Worm (Caenorhabditis elegans) whole organism, mixed stage, embryonic: ENCODE measurements around the gene clec-255.

Experiments
- bed-3 ChIP-seq: fragments of 200-800 bp; sonication (Bioruptor generic); optimal IDR thresholded peaks from 3 replicates; lab custom pipeline; 2018; ENCODE audit warnings: mild to moderate bottlenecking, missing genetic modification characterization, moderate library complexity, missing compliant biosample characterization
- blmp-1 ChIP-seq: fragments of 150-350 bp; optimal IDR thresholded peaks from 2 replicates; lab custom pipeline; 2014; ENCODE audit warnings: missing biosample characterization, missing genetic modification characterization
- ceh-43 ChIP-seq: fragments of 200-800 bp; sonication (Bioruptor generic); optimal IDR thresholded peaks from 2 replicates; lab custom pipeline; 2018; ENCODE audit warnings: mild to moderate bottlenecking, missing genetic modification characterization, moderate library complexity, missing compliant biosample characterization
- ceh-83 ChIP-seq: fragments of 200-800 bp; sonication (Bioruptor generic); optimal IDR thresholded peaks from 2 replicates; lab custom pipeline; 2018; ENCODE audit warnings: mild to moderate bottlenecking, missing genetic modification characterization, missing compliant biosample characterization
- ces-1 ChIP-seq: fragments of 150-350 bp; optimal IDR thresholded peaks from 2 replicates; lab custom pipeline; 2014; ENCODE audit warnings: missing biosample characterization, missing genetic modification reagents, missing genetic modification characterization
- cnd-1 ChIP-seq: fragments of 200-800 bp; sonication (Bioruptor generic); optimal IDR thresholded peaks from 2 replicates; lab custom pipeline; 2018; ENCODE audit warnings: mild to moderate bottlenecking, missing genetic modification characterization, missing compliant biosample characterization
- elt-1 ChIP-seq: sonication (generic microtip); optimal IDR thresholded peaks from 2 replicates; lab custom pipeline; 2017; ENCODE audit warnings: missing genetic modification characterization, mild to moderate bottlenecking, missing compliant biosample characterization, antibody characterized with exemption, moderate library complexity, borderline replicate concordance; ENCODE audit not compliant: insufficient read depth
- elt-3 ChIP-seq: fragments of 150-350 bp; optimal IDR thresholded peaks from 2 replicates; lab custom pipeline; 2014; ENCODE audit warnings: missing biosample characterization, missing genetic modification characterization
- flh-1 ChIP-seq: fragments of 200-800 bp; sonication (Bioruptor generic); optimal IDR thresholded peaks from 2 replicates; lab custom pipeline; 2018; ENCODE audit warnings: mild to moderate bottlenecking, missing genetic modification characterization, moderate library complexity, missing compliant biosample characterization
- ham-2 ChIP-seq: fragments of 200-800 bp; sonication (Bioruptor generic); optimal IDR thresholded peaks from 2 replicates; lab custom pipeline; 2018; ENCODE audit warnings: mild to moderate bottlenecking, missing genetic modification characterization, missing compliant biosample characterization
- hlh-1 ChIP-seq: fragments of 150-350 bp; optimal IDR thresholded peaks from 2 replicates; lab custom pipeline; 2014; ENCODE audit warnings: missing biosample characterization, missing genetic modification reagents, missing genetic modification characterization
- lin-13 ChIP-seq: fragments of 150-350 bp; optimal IDR thresholded peaks from 2 replicates; lab custom pipeline; 2014; ENCODE audit warnings: missing biosample characterization, missing genetic modification characterization
- lin-32 ChIP-seq: fragments of 200-800 bp; sonication (Bioruptor generic); optimal IDR thresholded peaks from 2 replicates; lab custom pipeline; 2018; ENCODE audit warnings: mild to moderate bottlenecking, missing genetic modification characterization, missing compliant biosample characterization
- lsy-2 ChIP-seq: fragments of 150-350 bp; optimal IDR thresholded peaks from 2 replicates; lab custom pipeline; 2014; ENCODE audit warnings: missing biosample characterization, missing genetic modification characterization
- mab-5 ChIP-seq: fragments of 150-350 bp; optimal IDR thresholded peaks from 2 replicates; lab custom pipeline; 2014; ENCODE audit warnings: missing biosample characterization, missing genetic modification characterization
- mls-2 ChIP-seq: sonication (generic microtip); optimal IDR thresholded peaks from 2 replicates; lab custom pipeline; 2016; ENCODE audit warnings: mild to moderate bottlenecking, missing genetic modification characterization, moderate library complexity, missing compliant biosample characterization
- nhr-12 ChIP-seq: fragments of 150-350 bp; optimal IDR thresholded peaks from 2 replicates; lab custom pipeline; 2014; ENCODE audit warnings: missing biosample characterization, missing genetic modification characterization
- nhr-2 ChIP-seq: fragments of 150-350 bp; optimal IDR thresholded peaks from 2 replicates; lab custom pipeline; 2014; ENCODE audit warnings: missing biosample characterization, missing genetic modification characterization
- nhr-237 ChIP-seq: fragments of 150-350 bp; optimal IDR thresholded peaks from 2 replicates; lab custom pipeline; 2014; ENCODE audit warnings: missing biosample characterization, missing genetic modification characterization
- nhr-28 ChIP-seq: fragments of 150-350 bp; optimal IDR thresholded peaks from 2 replicates; lab custom pipeline; 2014; ENCODE audit warnings: missing biosample characterization, missing genetic modification characterization
- nhr-76 ChIP-seq: sonication (generic microtip); optimal IDR thresholded peaks from 2 replicates; lab custom pipeline; 2017; ENCODE audit warnings: missing biosample characterization, missing genetic modification characterization
- pha-4 ChIP-seq: fragments of 150-350 bp; optimal IDR thresholded peaks from 2 replicates; lab custom pipeline; 2018; ENCODE audit warnings: missing biosample characterization, missing genetic modification reagents, missing genetic modification characterization
- sem-2 ChIP-seq: fragments of 200-800 bp; sonication (Bioruptor generic); optimal IDR thresholded peaks from 2 replicates; lab custom pipeline; 2018; ENCODE audit warnings: mild to moderate bottlenecking, missing genetic modification characterization, missing compliant biosample characterization
- snpc-4 ChIP-seq: fragments of 150-350 bp; optimal IDR thresholded peaks from 2 replicates; lab custom pipeline; 2014; ENCODE audit warnings: missing biosample characterization, missing genetic modification characterization
- sptf-1 ChIP-seq: sonication (generic microtip); optimal IDR thresholded peaks from 2 replicates; lab custom pipeline; 2017; ENCODE audit warnings: mild to moderate bottlenecking, missing genetic modification characterization, moderate library complexity, missing compliant biosample characterization
- tbx-8 ChIP-seq: fragments of 200-800 bp; sonication (Bioruptor generic); optimal IDR thresholded peaks from 2 replicates; lab custom pipeline; 2018; ENCODE audit warnings: mild to moderate bottlenecking, missing genetic modification characterization, moderate library complexity, missing compliant biosample characterization
- unc-39 ChIP-seq: fragments of 150-350 bp; optimal IDR thresholded peaks from 2 replicates; lab custom pipeline; 2014; ENCODE audit warnings: missing biosample characterization, missing genetic modification characterization
- zip-8 ChIP-seq: fragments of 150-350 bp; optimal IDR thresholded peaks from 2 replicates; lab custom pipeline; 2014; ENCODE audit warnings: missing biosample characterization, missing genetic modification characterization
- ztf-11 ChIP-seq: fragments of 150-350 bp; optimal IDR thresholded peaks from 2 replicates; lab custom pipeline; 2014; ENCODE audit warnings: missing biosample characterization, missing genetic modification characterization

Gene clec-255

ce11 chrV:18753036-18753435 is 17.5 kb downstream of the clec-255 start, which contains the start of gene F11D11.6:
Gene F11D11.6, minus strand, starts transcription at chrV:18753136.
- TF ChIP-seq snpc-4 (tag; lab: Kevin White, UChicago) (no peak), elt-1 (tag; lab: Kevin White, UChicago) (no peak), nhr-2 (tag; lab: Kevin White, UChicago) (no peak), zip-8 (tag; lab: Kevin White, UChicago) (no peak), sem-2 (no peak), mab-5 (tag; lab: Kevin White, UChicago) (no peak), ceh-43 (GFP tag; lab: Kevin White, UChicago) (no peak), nhr-76 (no peak), nhr-12 (no peak)

- TF ChIP-seq elt-3 (tag; lab: Kevin White, UChicago) (no peak), nhr-12 (no peak), ces-1 (GFP tag; lab: Kevin White, UChicago) (no peak)
These were observed 20.1 kb downstream of the clec-255 start, which contains the start of the genes F11D11.21 and F11D11.12 for ce11 chrV:18750445-18750844. Gene F11D11.21, minus strand, starts transcription at chrV:18750545. Gene F11D11.12, minus strand, starts transcription at chrV:18750682.

ce11 chrV:18748726-18749125 is 21.8 kb downstream of the clec-255 start, which contains the start of gene clec-252:
Gene clec-252, minus strand, starts transcription at chrV:18748826.
- TF ChIP-seq tbx-8 (GFP tag; lab: Kevin White, UChicago) (no peak), hlh-1 (tag; lab: Kevin White, UChicago) (no peak), ztf-11 (tag; lab: Kevin White, UChicago) (no peak), mls-2 (no peak), elt-3 (tag; lab: Kevin White, UChicago) (no peak), pha-4 (tag; lab: Kevin White, UChicago) (no peak), mab-5 (tag; lab: Kevin White, UChicago) (no peak), nhr-28 (no peak), snpc-4 (tag; lab: Kevin White, UChicago) (no peak), lsy-2 (tag; lab: Kevin White, UChicago) (no peak), unc-39 (tag; lab: Kevin White, UChicago) (no peak), nhr-237 (tag; lab: Kevin White, UChicago) (no peak), bed-3 (GFP tag; lab: Kevin White, UChicago) (no peak), cnd-1 (tag; lab: Kevin White, UChicago) (no peak), ham-2 (GFP tag; lab: Kevin White, UChicago) (no peak), ceh-83 (GFP tag; lab: Kevin White, UChicago) (no peak), nhr-76 (no peak), zip-8 (tag; lab: Kevin White, UChicago) (no peak), lin-13 (tag; lab: Kevin White, UChicago) (no peak)

- TF ChIP-seq nhr-2 (tag; lab: Kevin White, UChicago) (no peak), nhr-12 (no peak), lsy-2 (tag; lab: Kevin White, UChicago) (no peak), ceh-83 (GFP tag; lab: Kevin White, UChicago) (no peak), sem-2 (no peak), ces-1 (GFP tag; lab: Kevin White, UChicago) (no peak), mls-2 (no peak)
These were observed 23.4 kb downstream of the clec-255 start, which contains the start of gene clec-251 for ce11 chrV:18746937-18747660. Gene clec-251, minus strand, starts transcription at chrV:18746987.

- TF ChIP-seq ces-1 (GFP tag; lab: Kevin White, UChicago) (no peak), lsy-2 (tag; lab: Kevin White, UChicago) (no peak), ztf-11 (tag; lab: Kevin White, UChicago) (no peak), unc-39 (tag; lab: Kevin White, UChicago) (no peak), hlh-1 (tag; lab: Kevin White, UChicago) (no peak), elt-3 (tag; lab: Kevin White, UChicago) (no peak), mls-2 (no peak), sptf-1 (tag; lab: Kevin White, UChicago) (no peak), nhr-12 (no peak), blmp-1 (no peak)
These were observed 28.4 kb downstream of the clec-255 start, which contains the start of gene clec-250 for ce11 chrV:18742108-18742507. Gene clec-250, minus strand, starts transcription at chrV:18742208.

ce11 chrV:18737646-18738045 is 32.9 kb downstream of the clec-255 start:
- no peak for TF ChIP-seq lin-32
- no peak for TF ChIP-seq unc-39 (tag; lab: Kevin White, UChicago)
- no peak for TF ChIP-seq snpc-4 (tag; lab: Kevin White, UChicago)
- TF ChIP-seq flh-1 (GFP tag; lab: Kevin White, UChicago) = no peak
- TF ChIP-seq, all 35 proteins: peak for 0
